Worm (Caenorhabditis elegans) whole organism, L4 larva: ENCODE data around the gene dis-3.

Experiments
- lin-15B ChIP-seq: fragments of 150-350 bp; sonication (generic microtip); optimal IDR thresholded peaks from 3 replicates; lab custom pipeline; 2014; ENCODE audit warnings: missing biosample characterization, missing genetic modification characterization
- nhr-11 ChIP-seq: fragments of 150-350 bp; optimal IDR thresholded peaks from 2 replicates; lab custom pipeline; 2014; ENCODE audit warnings: missing biosample characterization, missing genetic modification characterization
- nhr-237 ChIP-seq: sonication (generic microtip); optimal IDR thresholded peaks from 2 replicates; lab custom pipeline; 2017; ENCODE audit warnings: missing biosample characterization, missing genetic modification characterization
- nhr-25 ChIP-seq: sonication (generic microtip); optimal IDR thresholded peaks from 2 replicates; lab custom pipeline; 2017; ENCODE audit warnings: missing genetic modification characterization, mild to moderate bottlenecking, missing compliant biosample characterization, antibody characterized with exemption, moderate library complexity, borderline replicate concordance; ENCODE audit not compliant: insufficient read depth
- nhr-6 ChIP-seq: fragments of 150-350 bp; optimal IDR thresholded peaks from 2 replicates; lab custom pipeline; 2014; ENCODE audit warnings: missing biosample characterization, missing genetic modification characterization
- pqm-1 ChIP-seq: sonication (generic microtip); optimal IDR thresholded peaks from 2 replicates; lab custom pipeline; 2017; ENCODE audit warnings: missing biosample characterization, missing genetic modification characterization
- skn-1 ChIP-seq: fragments of 150-350 bp; optimal IDR thresholded peaks from 2 replicates; lab custom pipeline; 2014; ENCODE audit warnings: missing biosample characterization, missing genetic modification characterization

- TF ChIP-seq nhr-11 (tag; lab: Kevin White, UChicago) (no peak), nhr-25 (tag; lab: Kevin White, UChicago) (no peak), nhr-6 (tag; lab: Kevin White, UChicago) (no peak), nhr-237 (tag; lab: Kevin White, UChicago) (no peak), pqm-1 (tag; lab: Kevin White, UChicago) (no peak), skn-1 (tag; lab: Kevin White, UChicago) (no peak), lin-15B (tag; lab: Kevin White, UChicago) (no peak)
These were observed 53.6 kb downstream of the dis-3 start, which contains the start of gene tsp-12 for ce11 chrIV:10150552-10151004.
